Worm (Caenorhabditis elegans) whole organism, late embryonic: Measurements from ENCODE around the gene eif-3.G.

Experiments
- K02D7.2 ChIP-seq: sonication (generic microtip); optimal IDR thresholded peaks from 2 replicates; lab custom pipeline; 2017; ENCODE audit warnings: mild to moderate bottlenecking, missing genetic modification characterization, missing compliant biosample characterization
- ceh-31 ChIP-seq: sonication (generic microtip); optimal IDR thresholded peaks from 2 replicates; lab custom pipeline; 2016; ENCODE audit warnings: missing genetic modification characterization, missing compliant biosample characterization
- elt-2 ChIP-seq: sonication (generic microtip); optimal IDR thresholded peaks from 2 replicates; lab custom pipeline; 2016; ENCODE audit warnings: missing genetic modification reagents, missing genetic modification characterization, missing compliant biosample characterization
- ets-4 ChIP-seq: sonication (generic microtip); optimal IDR thresholded peaks from 2 replicates; lab custom pipeline; 2016; ENCODE audit warnings: missing genetic modification characterization, missing compliant biosample characterization
- hlh-8 ChIP-seq: sonication (generic microtip); optimal IDR thresholded peaks from 2 replicates; lab custom pipeline; 2016; ENCODE audit warnings: missing genotype, missing genetic modification characterization, missing compliant biosample characterization
- mec-3 ChIP-seq: sonication (generic microtip); optimal IDR thresholded peaks from 2 replicates; lab custom pipeline; 2016; ENCODE audit warnings: borderline replicate concordance, missing genetic modification characterization, missing compliant biosample characterization
- pha-4 ChIP-seq: fragments of 150-350 bp; optimal IDR thresholded peaks from 2 replicates; lab custom pipeline; 2018; ENCODE audit warnings: missing biosample characterization, missing genetic modification reagents, missing genetic modification characterization
- pqm-1 ChIP-seq: sonication (generic microtip); optimal IDR thresholded peaks from 2 replicates; lab custom pipeline; 2016; ENCODE audit warnings: missing genetic modification characterization, missing compliant biosample characterization
- ref-2 ChIP-seq: sonication (generic microtip); optimal IDR thresholded peaks from 2 replicates; lab custom pipeline; 2016; ENCODE audit warnings: missing genetic modification characterization, missing compliant biosample characterization
- rnt-1 ChIP-seq: sonication (generic microtip); optimal IDR thresholded peaks from 2 replicates; lab custom pipeline; 2016; ENCODE audit warnings: missing genetic modification characterization, missing compliant biosample characterization
- sdc-2 ChIP-seq: sonication (generic microtip); optimal IDR thresholded peaks from 2 replicates; lab custom pipeline; 2016; ENCODE audit warnings: missing genotype, missing genetic modification characterization, missing compliant biosample characterization
- sox-2 ChIP-seq: fragments of 200-800 bp; sonication (Bioruptor generic); IDR thresholded peaks from 2 replicates; pipeline ENCODE4 v1.3.6; 2022; ENCODE audit warnings: missing genetic modification reagents, missing genetic modification characterization, missing compliant biosample characterization
- unc-55 ChIP-seq: sonication (generic microtip); optimal IDR thresholded peaks from 2 replicates; lab custom pipeline; 2017; ENCODE audit warnings: missing biosample characterization, missing genetic modification reagents, missing genetic modification characterization

DNA sequence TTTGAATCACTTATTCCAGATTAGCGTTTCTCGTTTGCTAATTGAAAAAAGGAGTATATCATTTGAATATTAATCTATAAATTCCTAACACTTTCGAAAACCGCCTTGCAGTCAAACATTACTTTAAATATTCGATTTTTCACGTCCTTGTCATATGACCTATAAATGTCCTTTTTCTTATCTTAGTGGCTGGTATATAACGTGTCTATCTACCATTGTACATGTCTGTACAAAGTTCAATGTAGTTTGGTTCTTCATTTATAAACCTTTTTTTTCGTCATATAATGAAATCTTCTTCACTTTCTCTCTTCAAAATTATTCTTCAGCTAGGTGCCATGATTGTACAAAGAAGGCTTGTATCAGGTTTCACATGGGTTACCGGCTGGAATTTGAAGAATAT, 43.0 kb downstream of the eif-3.G start, which contains the start of gene gbh-2:
- TF ChIP-seq elt-2 (peak; percentile 36), ets-4 (tag; lab: Kevin White, UChicago) (no peak), mec-3 (tag; lab: Kevin White, UChicago) (no peak), ref-2 (tag; lab: Kevin White, UChicago) (no peak), hlh-8 (tag; lab: Kevin White, UChicago) (no peak), ceh-31 (tag; lab: Kevin White, UChicago) (no peak), sox-2 (GFP tag; lab: Robert Waterston, UW) (no peak), pqm-1 (no peak), pha-4 (tag; lab: Kevin White, UChicago) (no peak), unc-55 (GFP tag; lab: Kevin White, UChicago) (no peak), rnt-1 (tag; lab: Kevin White, UChicago) (no peak), K02D7.2 (tag; lab: Kevin White, UChicago) (no peak), sdc-2 (tag; lab: Kevin White, UChicago) (no peak)
